Worm (Caenorhabditis elegans): ENCODE measurements around the gene inx-10.

- TF ChIP-seq hsf-1 (GFP tag; IDR thresholded peaks at IDR 0.05), result no peak
- TF ChIP-seq ama-1 (optimal IDR thresholded peaks at IDR 0.05), result no peak
- TF ChIP-seq ama-1 (GFP tag; optimal IDR thresholded peaks at IDR 0.05), result no peak
- TF ChIP-seq mel-28 (tag; optimal IDR thresholded peaks at IDR 0.05; ENCODE audit: borderline replicate concordance), result no peak
- TF ChIP-seq lin-54 (GFP tag; optimal IDR thresholded peaks at IDR 0.05), result no peak
These were observed 14.3 kb upstream of the inx-10 start, which contains the start of gene grd-6 for ce11 chrV:9221566-9221965.

Measured in whole organism, young adult.